Worm (Caenorhabditis elegans) whole organism, L1 larva: ENCODE results near the gene smf-1.

Experiments used
- C04F5.9 ChIP-seq: sonication (generic microtip); optimal IDR thresholded peaks from 2 replicates; lab custom pipeline; 2016; ENCODE audit warnings: missing genetic modification characterization, missing compliant biosample characterization
- Y116A8C.19 ChIP-seq: sonication (generic microtip); optimal IDR thresholded peaks from 2 replicates; lab custom pipeline; 2016; ENCODE audit warnings: missing compliant biosample characterization, missing genetic modification characterization, borderline replicate concordance
- ama-1 ChIP-seq: fragments of 150-350 bp; optimal IDR thresholded peaks from 2 replicates; lab custom pipeline; 2014
- blmp-1 ChIP-seq: fragments of 150-350 bp; optimal IDR thresholded peaks from 2 replicates; lab custom pipeline; 2014; ENCODE audit warnings: missing biosample characterization, missing genetic modification characterization
- ceh-8 ChIP-seq: fragments of 200-800 bp; sonication (Bioruptor generic); optimal IDR thresholded peaks from 2 replicates; lab custom pipeline; 2018; ENCODE audit warnings: mild to moderate bottlenecking, missing genetic modification characterization, moderate library complexity, missing compliant biosample characterization
- ceh-82 ChIP-seq, 3 experiments: fragments of 150-350 bp in 1 of 3; sonication (generic microtip) in 2 of 3; optimal IDR thresholded peaks; 2 replicates each; lab custom pipeline; 2014 to 2017; ENCODE audit warnings: missing biosample characterization in 3 of 3, missing genetic modification characterization in 3 of 3
- ceh-88 ChIP-seq: fragments of 200-800 bp; sonication (Bioruptor generic); IDR thresholded peaks from 2 replicates; pipeline ENCODE4 v1.3.6; 2022; ENCODE audit warnings: missing genetic modification characterization, missing compliant biosample characterization
- ces-1 ChIP-seq: fragments of 150-350 bp; optimal IDR thresholded peaks from 2 replicates; lab custom pipeline; 2014; ENCODE audit warnings: missing biosample characterization, missing genetic modification reagents, missing genetic modification characterization
- dpl-1 ChIP-seq, 3 experiments: fragments of 150-350 bp in 2 of 3; sonication (generic microtip) in 1 of 3; optimal IDR thresholded peaks; 2 replicates each; lab custom pipeline; 2014 to 2017; ENCODE audit warnings: missing biosample characterization in 3 of 3, missing genetic modification characterization in 3 of 3, missing genetic modification reagents in 3 of 3
- dsc-1 ChIP-seq: sonication (generic microtip); optimal IDR thresholded peaks from 2 replicates; lab custom pipeline; 2016; ENCODE audit warnings: mild to moderate bottlenecking, missing genetic modification characterization, missing compliant biosample characterization
- efl-1 ChIP-seq, 4 experiments: fragments of 150-350 bp; optimal IDR thresholded peaks in 3 of 4; peaks in 1 of 4; 1 replicate in 1 of 4; 2 replicates in 3 of 4; lab custom pipeline; 2014; ENCODE audit warnings: missing biosample characterization in 2 of 4, missing genetic modification characterization in 2 of 4, missing genetic modification reagents in 2 of 4
- efl-3 ChIP-seq: fragments of 200-800 bp; sonication (Bioruptor generic); optimal IDR thresholded peaks from 2 replicates; lab custom pipeline; 2018; ENCODE audit warnings: mild to moderate bottlenecking, missing genetic modification characterization, missing compliant biosample characterization
- egl-13 ChIP-seq: sonication (generic microtip); optimal IDR thresholded peaks from 2 replicates; lab custom pipeline; 2016; ENCODE audit warnings: missing genotype, missing genetic modification reagents, missing genetic modification characterization, missing compliant biosample characterization
- egl-27 ChIP-seq, 2 experiments: fragments of 150-350 bp in 1 of 2; sonication (generic microtip); optimal IDR thresholded peaks; 3 replicates each; lab custom pipeline; 2017 to 2018; ENCODE audit warnings: missing biosample characterization in 2 of 2, missing genetic modification characterization in 2 of 2, missing genetic modification reagents in 2 of 2
- elt-2 ChIP-seq: sonication (generic microtip); optimal IDR thresholded peaks from 2 replicates; lab custom pipeline; 2016; ENCODE audit warnings: missing genetic modification characterization, mild to moderate bottlenecking, inconsistent platforms, missing compliant biosample characterization, missing genetic modification reagents
- ets-5 ChIP-seq: fragments of 200-800 bp; sonication (Bioruptor generic); IDR thresholded peaks from 2 replicates; pipeline ENCODE4 v1.3.6; 2022; ENCODE audit warnings: missing genetic modification characterization, missing compliant biosample characterization
- fkh-8 ChIP-seq: sonication (generic microtip); optimal IDR thresholded peaks from 2 replicates; lab custom pipeline; 2016; ENCODE audit warnings: mild to moderate bottlenecking, missing genetic modification characterization, missing compliant biosample characterization
- grh-1 ChIP-seq: fragments of 200-800 bp; sonication (Bioruptor generic); IDR thresholded peaks from 2 replicates; pipeline ENCODE4 v1.3.6; 2022; ENCODE audit warnings: missing genetic modification reagents, missing genetic modification characterization, missing compliant biosample characterization
- jun-1 ChIP-seq: fragments of 150-350 bp; optimal IDR thresholded peaks from 2 replicates; lab custom pipeline; 2014; ENCODE audit warnings: missing biosample characterization, missing genetic modification reagents, missing genetic modification characterization
- lin-13 ChIP-seq: fragments of 150-350 bp; optimal IDR thresholded peaks from 2 replicates; lab custom pipeline; 2014; ENCODE audit warnings: missing biosample characterization, missing genetic modification reagents, missing genetic modification characterization
- lin-35 ChIP-seq, 2 experiments: fragments of 150-350 bp; optimal IDR thresholded peaks; 2 replicates each; lab custom pipeline; 2014; ENCODE audit warnings: missing biosample characterization in 2 of 2, missing genetic modification characterization in 2 of 2, missing genetic modification reagents in 2 of 2
- lsy-2 ChIP-seq, 2 experiments: fragments of 150-350 bp; optimal IDR thresholded peaks; 2 replicates each; lab custom pipeline; 2014; ENCODE audit warnings: missing biosample characterization in 2 of 2, missing genetic modification characterization in 2 of 2
- mab-9 ChIP-seq: fragments of 200-800 bp; sonication (Bioruptor generic); IDR thresholded peaks from 2 replicates; pipeline ENCODE4 v1.3.6; 2022; ENCODE audit warnings: missing genetic modification reagents, missing genetic modification characterization, missing compliant biosample characterization
- mdl-1 ChIP-seq, 2 experiments: fragments of 150-350 bp; optimal IDR thresholded peaks; 2 replicates each; lab custom pipeline; 2014 to 2017; ENCODE audit warnings: missing biosample characterization in 2 of 2, missing genetic modification characterization in 2 of 2, inconsistent platforms in 1 of 2
- mef-2 ChIP-seq: fragments of 150-350 bp; optimal IDR thresholded peaks from 2 replicates; lab custom pipeline; 2014; ENCODE audit warnings: missing biosample characterization, missing genetic modification characterization
- nhr-11 ChIP-seq: fragments of 150-350 bp; optimal IDR thresholded peaks from 2 replicates; lab custom pipeline; 2014; ENCODE audit warnings: missing biosample characterization, missing genetic modification characterization
- nhr-12 ChIP-seq: sonication (generic microtip); optimal IDR thresholded peaks from 2 replicates; lab custom pipeline; 2017; ENCODE audit warnings: missing biosample characterization, missing genetic modification characterization
- nhr-20 ChIP-seq: sonication (generic microtip); optimal IDR thresholded peaks from 2 replicates; lab custom pipeline; 2016; ENCODE audit warnings: mild to moderate bottlenecking, missing genetic modification characterization, missing compliant biosample characterization
- nhr-47 ChIP-seq: sonication (generic microtip); optimal IDR thresholded peaks from 2 replicates; lab custom pipeline; 2016; ENCODE audit warnings: mild to moderate bottlenecking, missing genetic modification characterization, moderate library complexity, missing compliant biosample characterization
- nhr-71 ChIP-seq: sonication (generic microtip); optimal IDR thresholded peaks from 2 replicates; lab custom pipeline; 2016; ENCODE audit warnings: mild to moderate bottlenecking, missing genetic modification characterization, moderate library complexity, missing compliant biosample characterization
- nhr-76 ChIP-seq: sonication (generic microtip); optimal IDR thresholded peaks from 2 replicates; lab custom pipeline; 2017; ENCODE audit warnings: missing biosample characterization, missing genetic modification characterization
- nhr-77 ChIP-seq: fragments of 150-350 bp; optimal IDR thresholded peaks from 2 replicates; lab custom pipeline; 2014; ENCODE audit warnings: missing biosample characterization, missing genetic modification characterization
- nhr-85 ChIP-seq: sonication (generic microtip); peaks from one replicate; lab custom pipeline; 2016; ENCODE audit warnings: missing genetic modification characterization, inconsistent platforms, missing compliant biosample characterization
- nhr-90 ChIP-seq: sonication (generic microtip); optimal IDR thresholded peaks from 2 replicates; lab custom pipeline; 2016; ENCODE audit warnings: mild to moderate bottlenecking, missing genetic modification characterization, missing compliant biosample characterization; ENCODE audit not compliant: poor library complexity
- pax-3 ChIP-seq: fragments of 200-800 bp; sonication (Bioruptor generic); optimal IDR thresholded peaks from 2 replicates; lab custom pipeline; 2018; ENCODE audit warnings: mild to moderate bottlenecking, missing genetic modification characterization, moderate library complexity, missing compliant biosample characterization
- rnt-1 ChIP-seq: sonication (generic microtip); optimal IDR thresholded peaks from 2 replicates; lab custom pipeline; 2016; ENCODE audit warnings: mild to moderate bottlenecking, missing genetic modification characterization, moderate library complexity, missing compliant biosample characterization
- skn-1 ChIP-seq: fragments of 150-350 bp; optimal IDR thresholded peaks from 2 replicates; lab custom pipeline; 2014; ENCODE audit warnings: missing biosample characterization, missing genetic modification characterization
- snpc-4 ChIP-seq: fragments of 150-350 bp; optimal IDR thresholded peaks from 2 replicates; lab custom pipeline; 2014; ENCODE audit warnings: missing biosample characterization, missing genetic modification characterization
- snu-23 ChIP-seq: sonication (generic microtip); optimal IDR thresholded peaks from 2 replicates; lab custom pipeline; 2016; ENCODE audit warnings: missing genetic modification characterization, missing compliant biosample characterization
- sox-4 ChIP-seq: sonication (generic microtip); optimal IDR thresholded peaks from 2 replicates; lab custom pipeline; 2016; ENCODE audit warnings: missing genetic modification characterization, missing compliant biosample characterization
- sptf-1 ChIP-seq: fragments of 150-350 bp; optimal IDR thresholded peaks from 2 replicates; lab custom pipeline; 2014; ENCODE audit warnings: missing biosample characterization, missing genetic modification characterization
- sup-37 ChIP-seq: fragments of 200-800 bp; sonication (Bioruptor generic); optimal IDR thresholded peaks from 2 replicates; lab custom pipeline; 2018; ENCODE audit warnings: mild to moderate bottlenecking, missing genetic modification characterization, missing compliant biosample characterization
- swsn-7 ChIP-seq: sonication (generic microtip); optimal IDR thresholded peaks from 2 replicates; lab custom pipeline; 2016; ENCODE audit warnings: missing genetic modification characterization, missing compliant biosample characterization
- unc-130 ChIP-seq: fragments of 150-350 bp; optimal IDR thresholded peaks from 2 replicates; lab custom pipeline; 2017; ENCODE audit warnings: missing biosample characterization, missing genetic modification characterization, inconsistent platforms
- unc-30 ChIP-seq: sonication (generic microtip); optimal IDR thresholded peaks from 2 replicates; lab custom pipeline; 2017; ENCODE audit warnings: missing biosample characterization, missing genetic modification characterization
- unc-86 ChIP-seq: sonication (generic microtip); optimal IDR thresholded peaks from 2 replicates; lab custom pipeline; 2016; ENCODE audit warnings: missing genetic modification characterization, missing compliant biosample characterization
- vab-15 ChIP-seq: sonication (generic microtip); optimal IDR thresholded peaks from 2 replicates; lab custom pipeline; 2017; ENCODE audit warnings: missing genotype, mild to moderate bottlenecking, missing genetic modification characterization, missing compliant biosample characterization
- zag-1 ChIP-seq: fragments of 150-350 bp; optimal IDR thresholded peaks from 2 replicates; lab custom pipeline; 2014; ENCODE audit warnings: missing biosample characterization, missing genetic modification characterization
- zip-4 ChIP-seq: fragments of 200-800 bp; sonication (Bioruptor generic); optimal IDR thresholded peaks from 2 replicates; lab custom pipeline; 2018; ENCODE audit warnings: mild to moderate bottlenecking, missing genetic modification characterization, moderate library complexity, missing compliant biosample characterization
- ztf-11 ChIP-seq, 2 experiments: sonication (generic microtip); optimal IDR thresholded peaks; 2 replicates each; lab custom pipeline; 2016 to 2017; ENCODE audit warnings: missing genetic modification characterization in 2 of 2, missing biosample characterization in 1 of 2, missing compliant biosample characterization in 1 of 2
- ztf-4 ChIP-seq: fragments of 150-350 bp; optimal IDR thresholded peaks from 2 replicates; lab custom pipeline; 2014; ENCODE audit warnings: missing biosample characterization, missing genetic modification characterization

smf-1 gene

DNA sequence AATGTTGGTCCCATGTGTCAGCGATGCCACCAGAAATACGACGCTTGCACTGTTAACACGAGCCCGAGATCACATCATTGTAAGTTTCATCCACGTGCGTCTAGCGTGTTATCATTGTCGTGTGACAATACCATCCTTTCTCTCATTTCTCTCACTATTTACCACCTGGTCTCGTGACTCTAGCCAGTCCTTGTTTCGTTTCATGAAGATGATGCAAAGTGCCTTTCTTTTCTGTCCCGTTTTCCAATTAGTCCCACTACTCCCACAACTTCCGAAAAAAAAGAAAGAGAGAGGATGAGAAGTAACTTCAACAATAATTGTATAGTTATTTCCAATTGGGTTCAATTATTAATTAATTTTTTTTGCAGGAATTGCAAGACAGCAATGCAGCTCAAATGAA is 20.0 kb upstream of the smf-1 start (continued):
- TF ChIP-seq egl-13 (tag; lab: Kevin White, UChicago) (no peak), nhr-47 (tag; lab: Kevin White, UChicago) (peak; percentile 77), efl-3 (GFP tag; lab: Kevin White, UChicago) (no peak), egl-27 (tag; optimal IDR thresholded peaks at IDR 0.05; lab: Kevin White, UChicago) (peak in 1 of 2 experiments; percentile 57), nhr-11 (tag; lab: Kevin White, UChicago) (peak; percentile 60), ztf-4 (tag; lab: Kevin White, UChicago) (peak; percentile 77), zag-1 (no peak), blmp-1 (tag; lab: Kevin White, UChicago) (peak; percentile 85), jun-1 (tag; lab: Kevin White, UChicago) (peak; percentile 75), lin-35 (GFP tag; optimal IDR thresholded peaks at IDR 0.05; lab: Kevin White, UChicago) (peak; percentile 46 to 86), unc-86 (no peak), ces-1 (GFP tag; lab: Kevin White, UChicago) (no peak), C04F5.9 (tag; lab: Kevin White, UChicago) (peak; percentile 48), lsy-2 (tag; optimal IDR thresholded peaks at IDR 0.05; lab: Kevin White, UChicago) (peak; percentile 71 to 75), mef-2 (tag; lab: Kevin White, UChicago) (no peak), ceh-82 (tag; optimal IDR thresholded peaks at IDR 0.05; lab: Kevin White, UChicago) (peak in 2 of 3 experiments; percentile 18 to 44), grh-1 (peak; percentile 64), nhr-12 (tag; lab: Kevin White, UChicago) (no peak), ztf-11 (tag; optimal IDR thresholded peaks at IDR 0.05; lab: Kevin White, UChicago) (no peak), dsc-1 (peak; percentile 13), snu-23 (GFP tag; lab: Kevin White, UChicago) (peak; percentile 88), Y116A8C.19 (tag; lab: Kevin White, UChicago) (no peak), dpl-1 (GFP tag; optimal IDR thresholded peaks at IDR 0.05; lab: Kevin White, UChicago) (peak; percentile 33 to 48 (median 35)), elt-2 (tag; lab: Kevin White, UChicago) (peak; percentile 42), fkh-8 (tag; lab: Kevin White, UChicago) (no peak), ama-1 (peak; percentile 97), mdl-1 (tag; optimal IDR thresholded peaks at IDR 0.05; lab: Kevin White, UChicago) (peak in 1 of 2 experiments; percentile 97), ets-5 (GFP tag; lab: Robert Waterston, UW) (no peak), ceh-88 (GFP tag; lab: Robert Waterston, UW) (peak; percentile 66; the same call in 1 of the 2 replicates), nhr-76 (tag; lab: Kevin White, UChicago) (no peak), unc-30 (tag; lab: Kevin White, UChicago) (no peak), skn-1 (tag; lab: Kevin White, UChicago) (peak; percentile 72), nhr-71 (peak; percentile 97), lin-13 (peak; percentile 46), rnt-1 (tag; lab: Kevin White, UChicago) (peak; percentile 92), unc-130 (tag; lab: Kevin White, UChicago) (peak; percentile 85), snpc-4 (tag; lab: Kevin White, UChicago) (no peak)

- peak; percentile 17 for TF ChIP-seq sup-37
- peak; percentile 86 for TF ChIP-seq nhr-47 (tag; lab: Kevin White, UChicago)
- peak; percentile 49 for TF ChIP-seq zip-4 (GFP tag; lab: Kevin White, UChicago)
- peak; percentile 78 for TF ChIP-seq ceh-8 (GFP tag; lab: Kevin White, UChicago)
- peak; percentile 56 to 63 for TF ChIP-seq efl-1 (optimal IDR thresholded peaks at IDR 0.05; lab: Kevin White, UChicago)
- peak; percentile 32 to 94 for TF ChIP-seq efl-1 (GFP tag; optimal IDR thresholded peaks at IDR 0.05 in 1 of 2; lab: Kevin White, UChicago)
- peak; percentile 73 for TF ChIP-seq lin-13
- peak; percentile 68 for TF ChIP-seq pax-3 (tag; lab: Kevin White, UChicago)
- TF ChIP-seq nhr-77 (tag; lab: Kevin White, UChicago) = peak; percentile 87
- TF ChIP-seq nhr-71 = peak; percentile 95
- TF ChIP-seq nhr-20 (tag; lab: Kevin White, UChicago) = peak; percentile 89
- peak; percentile 76 for TF ChIP-seq swsn-7 (tag; lab: Kevin White, UChicago)
- peak; percentile 57 for TF ChIP-seq snpc-4 (tag; lab: Kevin White, UChicago)
- peak; percentile 69 for TF ChIP-seq nhr-90 (tag; lab: Kevin White, UChicago)
- peak; percentile 88 for TF ChIP-seq nhr-85 (tag; lab: Kevin White, UChicago)
- peak; percentile 81; the same call in 1 of the 2 replicates for TF ChIP-seq mab-9 (GFP tag; lab: Robert Waterston, UW)
- TF ChIP-seq sox-4 = peak; percentile 45
- TF ChIP-seq vab-15 = peak; percentile 42
- TF ChIP-seq Y116A8C.19 (tag; lab: Kevin White, UChicago) = no peak
- TF ChIP-seq sptf-1 = no peak
Observed at ce11 chrX:6742011-6742683, 19.3 kb upstream of the smf-1 start, which contains the start of gene mdl-1. Gene mdl-1, plus strand, starts transcription at chrX:6742351.
